Worm (Caenorhabditis elegans): ENCODE results near the gene Y73F8A.36.

ce11 chrIV:15252157-15252556, 6.4 kb downstream of the Y73F8A.36 start, which contains the start of gene srj-42:
- TF ChIP-seq unc-55 (GFP tag; optimal IDR thresholded peaks at IDR 0.05) (no peak), lin-11 (tag; optimal IDR thresholded peaks at IDR 0.05) (no peak), lin-13 (GFP tag; optimal IDR thresholded peaks at IDR 0.05) (no peak), fos-1 (tag; optimal IDR thresholded peaks at IDR 0.05) (no peak)

Measured in whole organism, L2 larva.